Fruit fly (Drosophila melanogaster): ENCODE results near the gene CG5614.

CG5614 gene

dm6 chr3R:15803502-15804461 is 24.2 kb downstream of the CG5614 start, which contains the start of gene alpha-Man-IIb (continued):
- no peak for TF ChIP-seq caup (GFP tag; optimal IDR thresholded peaks at IDR 0.05; ENCODE audit: severe bottlenecking)
- TF ChIP-seq chm (GFP tag; IDR thresholded peaks at IDR 0.05), result no peak; the same call in 1 of the 2 replicates
- no peak for TF ChIP-seq ken (GFP tag; IDR thresholded peaks at IDR 0.05)
- TF ChIP-seq Lhr (GFP tag; optimal IDR thresholded peaks at IDR 0.05), result peak; percentile 69
- no peak for TF ChIP-seq Oaz (GFP tag; IDR thresholded peaks at IDR 0.05)
- TF ChIP-seq knrl (GFP tag; IDR thresholded peaks at IDR 0.05; ENCODE audit: partially characterized antibody), result peak; percentile 83; the same call in 2 of the 3 replicates
- TF ChIP-seq CG10431 (GFP tag; optimal IDR thresholded peaks at IDR 0.05), result no peak
- no peak for TF ChIP-seq ac (GFP tag; optimal IDR thresholded peaks at IDR 0.05)
- TF ChIP-seq az2 (GFP tag; optimal IDR thresholded peaks at IDR 0.05), result no peak
- TF ChIP-seq CG11085 (GFP tag; IDR thresholded peaks at IDR 0.05), result no peak
- no peak for TF ChIP-seq mld (GFP tag; IDR thresholded peaks at IDR 0.05; ENCODE audit: partially characterized antibody)
- TF ChIP-seq CG12942 (GFP tag; optimal IDR thresholded peaks at IDR 0.05), result no peak
- no peak for TF ChIP-seq Awh (GFP tag; IDR thresholded peaks at IDR 0.05)
- no peak for TF ChIP-seq HLH54F (GFP tag; optimal IDR thresholded peaks at IDR 0.05)
- TF ChIP-seq CG15011 (GFP tag; optimal IDR thresholded peaks at IDR 0.05), result no peak
- TF ChIP-seq grau (tag; optimal IDR thresholded peaks at IDR 0.05), result peak; percentile 21
- peak; percentile 71 for TF ChIP-seq Abd-B (GFP tag; optimal IDR thresholded peaks at IDR 0.05)
- TF ChIP-seq CG14014 (GFP tag; IDR thresholded peaks at IDR 0.05), result no peak
- TF ChIP-seq lab (GFP tag; optimal IDR thresholded peaks at IDR 0.05), result no peak
- TF ChIP-seq NC2α (GFP tag; optimal IDR thresholded peaks at IDR 0.05), result no peak
- TF ChIP-seq gcm2 (GFP tag; optimal IDR thresholded peaks at IDR 0.05), result no peak
- no peak for TF ChIP-seq Aef1 (GFP tag; IDR thresholded peaks at IDR 0.05)
- TF ChIP-seq tgo (GFP tag; IDR thresholded peaks at IDR 0.05), result no peak
- no peak for TF ChIP-seq croc (GFP tag; conservative IDR thresholded peaks at IDR 0.05)
- no peak for TF ChIP-seq CkIIα-i1 (GFP tag; IDR thresholded peaks at IDR 0.05)
- no peak for TF ChIP-seq Mad (GFP tag; optimal IDR thresholded peaks at IDR 0.05)
- no peak for TF ChIP-seq tx (GFP tag; optimal IDR thresholded peaks at IDR 0.05)
- TF ChIP-seq CG4820 (GFP tag; optimal IDR thresholded peaks at IDR 0.05), result peak; percentile 20
- peak; percentile 6 for TF ChIP-seq CG13894 (tag; optimal IDR thresholded peaks at IDR 0.05)
- TF ChIP-seq Hand (GFP tag; optimal IDR thresholded peaks at IDR 0.05), result no peak
- peak; percentile 41; the same call in 1 of the 2 replicates for TF ChIP-seq CG14441 (GFP tag; IDR thresholded peaks at IDR 0.05)
- peak; percentile 28 for TF ChIP-seq bigmax (GFP tag; optimal IDR thresholded peaks at IDR 0.05)
- peak; percentile 33 for TF ChIP-seq CG12391 (tag; optimal IDR thresholded peaks at IDR 0.05)
- TF ChIP-seq CG1024 (GFP tag; IDR thresholded peaks at IDR 0.05), result peak; percentile 48
- TF ChIP-seq schlank (tag; optimal IDR thresholded peaks at IDR 0.05), result no peak
- no peak for TF ChIP-seq crol (GFP tag; IDR thresholded peaks at IDR 0.05)
- TF ChIP-seq Dbx (GFP tag; IDR thresholded peaks at IDR 0.05), result peak; percentile 46; the same call in 1 of the 3 replicates
- TF ChIP-seq disco-r (GFP tag; optimal IDR thresholded peaks at IDR 0.05), result no peak
- no peak for TF ChIP-seq CG3838 (GFP tag; optimal IDR thresholded peaks at IDR 0.05)
- TF ChIP-seq Optix (GFP tag; IDR thresholded peaks at IDR 0.05), result no peak
- peak; percentile 23 for TF ChIP-seq Asciz (GFP tag; optimal IDR thresholded peaks at IDR 0.05)
- no peak for TF ChIP-seq CG15479 (GFP tag; optimal IDR thresholded peaks at IDR 0.05)
- TF ChIP-seq CG10959 (GFP tag; IDR thresholded peaks at IDR 0.05), result no peak
- TF ChIP-seq eve (GFP tag; optimal IDR thresholded peaks at IDR 0.05), result no peak
- TF ChIP-seq ara (GFP tag; IDR thresholded peaks at IDR 0.05), result no peak
- 0 out of 2 replicates have a peak, but pooled peaks have one; percentile 6 for TF ChIP-seq Nf-YA (GFP tag; IDR thresholded peaks at IDR 0.05)
- peak; percentile 93 for TF ChIP-seq E2f2 (GFP tag; IDR thresholded peaks at IDR 0.05)
- no peak for TF ChIP-seq lbe (GFP tag; optimal IDR thresholded peaks at IDR 0.05)
- peak; percentile 15 for TF ChIP-seq tup (GFP tag; optimal IDR thresholded peaks at IDR 0.05)
- TF ChIP-seq Hr39 (optimal IDR thresholded peaks at IDR 0.05), result no peak

Data from whole organism, embryonic.